Worm (Caenorhabditis elegans) whole organism, L1 larva: Measurements from ENCODE around the gene htp-1.

Source experiments
- C04F5.9 ChIP-seq: sonication (generic microtip); optimal IDR thresholded peaks from 2 replicates; lab custom pipeline; 2016; ENCODE audit warnings: missing genetic modification characterization, missing compliant biosample characterization
- Y116A8C.19 ChIP-seq: sonication (generic microtip); optimal IDR thresholded peaks from 2 replicates; lab custom pipeline; 2016; ENCODE audit warnings: missing compliant biosample characterization, missing genetic modification characterization, borderline replicate concordance
- aha-1 ChIP-seq: fragments of 150-350 bp; optimal IDR thresholded peaks from 2 replicates; lab custom pipeline; 2014; ENCODE audit warnings: missing biosample characterization, missing genetic modification characterization
- alr-1 ChIP-seq: fragments of 200-800 bp; sonication (Bioruptor generic); optimal IDR thresholded peaks from 2 replicates; lab custom pipeline; 2018; ENCODE audit warnings: borderline replicate concordance, mild to moderate bottlenecking, missing genetic modification characterization, missing compliant biosample characterization
- aly-2 ChIP-seq: fragments of 150-350 bp; optimal IDR thresholded peaks from 2 replicates; lab custom pipeline; 2014; ENCODE audit warnings: missing biosample characterization, missing genetic modification characterization
- ama-1 ChIP-seq: fragments of 150-350 bp; optimal IDR thresholded peaks from 2 replicates; lab custom pipeline; 2014
- ceh-63 ChIP-seq: fragments of 200-800 bp; sonication (Bioruptor generic); optimal IDR thresholded peaks from 2 replicates; lab custom pipeline; 2018; ENCODE audit warnings: mild to moderate bottlenecking, missing genetic modification characterization, missing compliant biosample characterization
- ces-1 ChIP-seq: fragments of 150-350 bp; optimal IDR thresholded peaks from 2 replicates; lab custom pipeline; 2014; ENCODE audit warnings: missing biosample characterization, missing genetic modification reagents, missing genetic modification characterization
- dpl-1 ChIP-seq, 3 experiments: fragments of 150-350 bp in 2 of 3; sonication (generic microtip) in 1 of 3; optimal IDR thresholded peaks; 2 replicates each; lab custom pipeline; 2014 to 2017; ENCODE audit warnings: missing biosample characterization in 3 of 3, missing genetic modification characterization in 3 of 3, missing genetic modification reagents in 3 of 3
- dsc-1 ChIP-seq: sonication (generic microtip); optimal IDR thresholded peaks from 2 replicates; lab custom pipeline; 2016; ENCODE audit warnings: mild to moderate bottlenecking, missing genetic modification characterization, missing compliant biosample characterization
- efl-1 ChIP-seq, 4 experiments: fragments of 150-350 bp; optimal IDR thresholded peaks in 3 of 4; peaks in 1 of 4; 1 replicate in 1 of 4; 2 replicates in 3 of 4; lab custom pipeline; 2014; ENCODE audit warnings: missing biosample characterization in 2 of 4, missing genetic modification characterization in 2 of 4, missing genetic modification reagents in 2 of 4
- efl-3 ChIP-seq: fragments of 200-800 bp; sonication (Bioruptor generic); optimal IDR thresholded peaks from 2 replicates; lab custom pipeline; 2018; ENCODE audit warnings: mild to moderate bottlenecking, missing genetic modification characterization, missing compliant biosample characterization
- egl-27 ChIP-seq, 2 experiments: fragments of 150-350 bp in 1 of 2; sonication (generic microtip); optimal IDR thresholded peaks; 3 replicates each; lab custom pipeline; 2017 to 2018; ENCODE audit warnings: missing biosample characterization in 2 of 2, missing genetic modification characterization in 2 of 2, missing genetic modification reagents in 2 of 2
- elt-2 ChIP-seq: sonication (generic microtip); optimal IDR thresholded peaks from 2 replicates; lab custom pipeline; 2016; ENCODE audit warnings: missing genetic modification characterization, mild to moderate bottlenecking, inconsistent platforms, missing compliant biosample characterization, missing genetic modification reagents
- fkh-10 ChIP-seq: sonication (generic microtip); optimal IDR thresholded peaks from 2 replicates; lab custom pipeline; 2017; ENCODE audit warnings: missing biosample characterization, missing genetic modification reagents, missing genetic modification characterization
- fkh-4 ChIP-seq: sonication (generic microtip); optimal IDR thresholded peaks from 2 replicates; lab custom pipeline; 2016; ENCODE audit warnings: missing compliant biosample characterization, missing genetic modification characterization, borderline replicate concordance
- fkh-8 ChIP-seq: sonication (generic microtip); optimal IDR thresholded peaks from 2 replicates; lab custom pipeline; 2016; ENCODE audit warnings: mild to moderate bottlenecking, missing genetic modification characterization, missing compliant biosample characterization
- hlh-17 ChIP-seq: fragments of 200-800 bp; sonication (Bioruptor generic); optimal IDR thresholded peaks from 2 replicates; lab custom pipeline; 2018; ENCODE audit warnings: missing genetic modification characterization, mild to moderate bottlenecking, missing compliant biosample characterization, moderate library complexity, borderline replicate concordance
- hlh-4 ChIP-seq: sonication (generic microtip); optimal IDR thresholded peaks from 2 replicates; lab custom pipeline; 2016; ENCODE audit warnings: mild to moderate bottlenecking, missing genetic modification characterization, missing compliant biosample characterization
- irx-1 ChIP-seq: sonication (generic microtip); optimal IDR thresholded peaks from 2 replicates; lab custom pipeline; 2016; ENCODE audit warnings: missing genetic modification characterization, missing compliant biosample characterization
- jun-1 ChIP-seq: fragments of 150-350 bp; optimal IDR thresholded peaks from 2 replicates; lab custom pipeline; 2014; ENCODE audit warnings: missing biosample characterization, missing genetic modification reagents, missing genetic modification characterization
- lin-35 ChIP-seq, 2 experiments: fragments of 150-350 bp; optimal IDR thresholded peaks; 2 replicates each; lab custom pipeline; 2014; ENCODE audit warnings: missing biosample characterization in 2 of 2, missing genetic modification characterization in 2 of 2, missing genetic modification reagents in 2 of 2
- lir-3 ChIP-seq: sonication (generic microtip); optimal IDR thresholded peaks from 2 replicates; lab custom pipeline; 2016; ENCODE audit warnings: mild to moderate bottlenecking, missing genetic modification characterization, moderate library complexity, missing compliant biosample characterization; ENCODE audit not compliant: poor library complexity
- lsy-2 ChIP-seq, 2 experiments: fragments of 150-350 bp; optimal IDR thresholded peaks; 2 replicates each; lab custom pipeline; 2014; ENCODE audit warnings: missing biosample characterization in 2 of 2, missing genetic modification characterization in 2 of 2
- mab-9 ChIP-seq: fragments of 200-800 bp; sonication (Bioruptor generic); IDR thresholded peaks from 2 replicates; pipeline ENCODE4 v1.3.6; 2022; ENCODE audit warnings: missing genetic modification reagents, missing genetic modification characterization, missing compliant biosample characterization
- nhr-19 ChIP-seq: fragments of 200-800 bp; sonication (Bioruptor generic); conservative IDR thresholded peaks from 2 replicates; pipeline ENCODE4 v1.3.6; 2022; ENCODE audit warnings: missing genetic modification characterization, missing compliant biosample characterization
- nhr-20 ChIP-seq: sonication (generic microtip); optimal IDR thresholded peaks from 2 replicates; lab custom pipeline; 2016; ENCODE audit warnings: mild to moderate bottlenecking, missing genetic modification characterization, missing compliant biosample characterization
- nhr-237 ChIP-seq: fragments of 150-350 bp; optimal IDR thresholded peaks from 2 replicates; lab custom pipeline; 2014; ENCODE audit warnings: missing biosample characterization, missing genetic modification characterization
- nhr-28 ChIP-seq: fragments of 150-350 bp; optimal IDR thresholded peaks from 2 replicates; lab custom pipeline; 2014; ENCODE audit warnings: missing biosample characterization, missing genetic modification characterization
- nhr-90 ChIP-seq: sonication (generic microtip); optimal IDR thresholded peaks from 2 replicates; lab custom pipeline; 2016; ENCODE audit warnings: mild to moderate bottlenecking, missing genetic modification characterization, missing compliant biosample characterization; ENCODE audit not compliant: poor library complexity
- pax-3 ChIP-seq: fragments of 200-800 bp; sonication (Bioruptor generic); optimal IDR thresholded peaks from 2 replicates; lab custom pipeline; 2018; ENCODE audit warnings: mild to moderate bottlenecking, missing genetic modification characterization, moderate library complexity, missing compliant biosample characterization
- pqm-1 ChIP-seq: sonication (generic microtip); optimal IDR thresholded peaks from 3 replicates; lab custom pipeline; 2017; ENCODE audit warnings: missing biosample characterization, missing genetic modification characterization
- rnt-1 ChIP-seq: sonication (generic microtip); optimal IDR thresholded peaks from 2 replicates; lab custom pipeline; 2016; ENCODE audit warnings: mild to moderate bottlenecking, missing genetic modification characterization, moderate library complexity, missing compliant biosample characterization
- snu-23 ChIP-seq: sonication (generic microtip); optimal IDR thresholded peaks from 2 replicates; lab custom pipeline; 2016; ENCODE audit warnings: missing genetic modification characterization, missing compliant biosample characterization
- sptf-1 ChIP-seq: fragments of 150-350 bp; optimal IDR thresholded peaks from 2 replicates; lab custom pipeline; 2014; ENCODE audit warnings: missing biosample characterization, missing genetic modification characterization
- sup-37 ChIP-seq: fragments of 200-800 bp; sonication (Bioruptor generic); optimal IDR thresholded peaks from 2 replicates; lab custom pipeline; 2018; ENCODE audit warnings: mild to moderate bottlenecking, missing genetic modification characterization, missing compliant biosample characterization
- swsn-7 ChIP-seq: sonication (generic microtip); optimal IDR thresholded peaks from 2 replicates; lab custom pipeline; 2016; ENCODE audit warnings: missing genetic modification characterization, missing compliant biosample characterization
- tbx-2 ChIP-seq: sonication (generic microtip); optimal IDR thresholded peaks from 2 replicates; lab custom pipeline; 2016; ENCODE audit warnings: missing genetic modification characterization, missing compliant biosample characterization
- tlp-1 ChIP-seq: fragments of 150-350 bp; optimal IDR thresholded peaks from 2 replicates; lab custom pipeline; 2014; ENCODE audit warnings: missing biosample characterization, missing genetic modification characterization
- unc-130 ChIP-seq: fragments of 150-350 bp; optimal IDR thresholded peaks from 2 replicates; lab custom pipeline; 2017; ENCODE audit warnings: missing biosample characterization, missing genetic modification characterization, inconsistent platforms
- unc-30 ChIP-seq: sonication (generic microtip); optimal IDR thresholded peaks from 2 replicates; lab custom pipeline; 2017; ENCODE audit warnings: missing biosample characterization, missing genetic modification characterization
- unc-62 ChIP-seq: fragments of 150-350 bp; optimal IDR thresholded peaks from 2 replicates; lab custom pipeline; 2014; ENCODE audit warnings: missing biosample characterization, missing genetic modification reagents, missing genetic modification characterization
- vab-15 ChIP-seq: sonication (generic microtip); optimal IDR thresholded peaks from 2 replicates; lab custom pipeline; 2017; ENCODE audit warnings: missing genotype, mild to moderate bottlenecking, missing genetic modification characterization, missing compliant biosample characterization
- zag-1 ChIP-seq: fragments of 150-350 bp; optimal IDR thresholded peaks from 2 replicates; lab custom pipeline; 2014; ENCODE audit warnings: missing biosample characterization, missing genetic modification characterization
- zip-4 ChIP-seq: fragments of 200-800 bp; sonication (Bioruptor generic); optimal IDR thresholded peaks from 2 replicates; lab custom pipeline; 2018; ENCODE audit warnings: mild to moderate bottlenecking, missing genetic modification characterization, moderate library complexity, missing compliant biosample characterization
- ztf-11 ChIP-seq, 2 experiments: sonication (generic microtip); optimal IDR thresholded peaks; 2 replicates each; lab custom pipeline; 2016 to 2017; ENCODE audit warnings: missing genetic modification characterization in 2 of 2, missing biosample characterization in 1 of 2, missing compliant biosample characterization in 1 of 2
- ztf-4 ChIP-seq: fragments of 150-350 bp; optimal IDR thresholded peaks from 2 replicates; lab custom pipeline; 2014; ENCODE audit warnings: missing biosample characterization, missing genetic modification characterization

The htp-1 gene

DNA sequence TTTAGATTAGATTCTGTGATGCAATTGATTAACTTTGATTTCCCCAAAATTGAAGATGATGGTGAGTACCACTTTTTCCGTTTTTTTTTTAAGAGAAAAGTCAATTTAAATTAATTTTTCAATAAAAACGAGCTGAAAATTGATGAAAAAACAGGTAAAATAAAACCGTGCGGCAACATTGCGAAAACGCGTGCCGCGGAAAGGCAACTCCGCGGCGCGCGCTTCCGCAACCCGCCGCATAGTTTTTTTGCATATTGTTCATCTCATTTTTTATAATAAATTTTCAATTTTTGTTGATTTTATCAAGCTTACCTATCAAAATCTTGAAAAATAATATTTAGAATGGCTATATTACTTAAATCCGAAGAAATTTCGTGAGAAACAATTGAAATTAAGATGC, 20.4 kb downstream of the htp-1 start:
- TF ChIP-seq aly-2 (tag; lab: Kevin White, UChicago) (no peak), aha-1 (no peak), ces-1 (no peak), hlh-17 (GFP tag; lab: Kevin White, UChicago) (no peak), tbx-2 (no peak), unc-30 (tag; lab: Kevin White, UChicago) (no peak), vab-15 (tag; lab: Kevin White, UChicago) (no peak), C04F5.9 (tag; lab: Kevin White, UChicago) (no peak), egl-27 (tag; optimal IDR thresholded peaks at IDR 0.05; lab: Kevin White, UChicago) (no peak), alr-1 (tag; lab: Kevin White, UChicago) (no peak), snu-23 (GFP tag; lab: Kevin White, UChicago) (no peak), rnt-1 (tag; lab: Kevin White, UChicago) (no peak), ztf-4 (no peak), efl-1 (optimal IDR thresholded peaks at IDR 0.05; lab: Kevin White, UChicago) (no peak), efl-1 (GFP tag; optimal IDR thresholded peaks at IDR 0.05 in 1 of 2; lab: Kevin White, UChicago) (no peak), Y116A8C.19 (tag; lab: Kevin White, UChicago) (no peak), zag-1 (tag; lab: Kevin White, UChicago) (no peak)

DNA sequence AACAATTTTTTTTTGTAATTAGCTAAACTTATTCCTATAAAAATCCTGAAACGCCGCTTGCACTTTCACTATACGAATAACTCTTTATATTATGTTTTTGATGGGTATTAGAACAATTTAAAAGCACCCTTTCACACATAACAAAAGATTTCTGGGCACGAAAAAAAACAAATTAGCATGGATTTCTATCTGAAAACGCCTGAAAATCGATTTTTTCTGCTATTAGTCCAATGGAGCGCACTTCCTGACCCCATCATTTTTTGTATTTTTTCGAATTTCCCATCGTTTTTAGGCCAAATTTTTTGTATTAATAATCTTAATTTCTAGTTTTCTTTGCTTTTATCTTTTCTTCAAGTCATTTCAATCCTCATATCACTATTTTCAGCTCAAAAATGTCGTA, 21.9 kb downstream of the htp-1 start, which contains the start of gene F41H10.3:
Gene F41H10.3 (plus strand): TSS at position 388 of the 400 bp plus-strand sequence.
- TF ChIP-seq ceh-63 (no peak), irx-1 (tag; lab: Kevin White, UChicago) (peak; percentile 2), sptf-1 (tag; lab: Kevin White, UChicago) (no peak), fkh-8 (no peak), pax-3 (tag; lab: Kevin White, UChicago) (no peak), efl-1 (optimal IDR thresholded peaks at IDR 0.05; lab: Kevin White, UChicago) (peak in 1 of 2 experiments; percentile 6), efl-1 (GFP tag; optimal IDR thresholded peaks at IDR 0.05 in 1 of 2; lab: Kevin White, UChicago) (peak; percentile 4 to 59)

DNA sequence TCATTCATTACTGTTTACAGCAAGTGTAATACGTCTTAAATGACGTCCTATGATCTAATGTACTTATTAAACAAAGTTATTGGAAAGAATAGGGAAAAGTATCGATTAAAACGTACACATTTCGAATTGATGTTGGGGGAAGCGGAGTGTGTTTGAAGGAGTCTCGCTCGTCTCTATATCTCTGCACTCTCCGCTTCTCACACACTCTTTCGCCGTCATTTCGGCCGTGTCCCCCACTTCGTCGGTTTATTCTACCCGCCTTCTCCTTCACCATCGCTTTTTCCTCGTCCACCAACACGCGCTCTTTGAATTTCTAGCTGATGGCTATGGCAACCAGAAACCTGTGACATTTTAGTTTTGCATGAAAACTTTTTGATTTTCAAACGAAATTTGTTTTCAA, 22.5 kb downstream of the htp-1 start:
- no peak for TF ChIP-seq tlp-1 (tag; lab: Kevin White, UChicago)
- TF ChIP-seq lin-35 (GFP tag; optimal IDR thresholded peaks at IDR 0.05; lab: Kevin White, UChicago) = peak; percentile 37 to 43
- TF ChIP-seq aha-1 = no peak
- peak; percentile 15; the same call in 1 of the 2 replicates for TF ChIP-seq nhr-19 (GFP tag; lab: Robert Waterston, UW)
- TF ChIP-seq ama-1 = no peak
- TF ChIP-seq dsc-1 (tag; lab: Kevin White, UChicago) = peak; percentile 13
- TF ChIP-seq efl-3 (GFP tag; lab: Kevin White, UChicago) = no peak
- no peak for TF ChIP-seq nhr-237 (tag; lab: Kevin White, UChicago)
- no peak for TF ChIP-seq unc-30 (tag; lab: Kevin White, UChicago)
- TF ChIP-seq nhr-90 (tag; lab: Kevin White, UChicago) = no peak
- TF ChIP-seq nhr-20 (tag; lab: Kevin White, UChicago) = peak; percentile 27
- TF ChIP-seq swsn-7 = peak; percentile 55
- TF ChIP-seq irx-1 (tag; lab: Kevin White, UChicago) = no peak
- peak; percentile 26 for TF ChIP-seq lir-3 (tag; lab: Kevin White, UChicago)
- no peak for TF ChIP-seq pqm-1 (tag; lab: Kevin White, UChicago)
- TF ChIP-seq fkh-8 = peak; percentile 43
- TF ChIP-seq ztf-4 = peak; percentile 13
- TF ChIP-seq tbx-2 = peak; percentile 9
- peak in 2 of 3 experiments; percentile 7 to 11 for TF ChIP-seq dpl-1 (GFP tag; optimal IDR thresholded peaks at IDR 0.05; lab: Kevin White, UChicago)
- no peak for TF ChIP-seq elt-2
- no peak for TF ChIP-seq zip-4 (GFP tag; lab: Kevin White, UChicago)
- no peak for TF ChIP-seq unc-130
- TF ChIP-seq lsy-2 (tag; optimal IDR thresholded peaks at IDR 0.05; lab: Kevin White, UChicago) = peak; percentile 38 to 45
- TF ChIP-seq fkh-10 (GFP tag; lab: Kevin White, UChicago) = no peak
- no peak for TF ChIP-seq fkh-4
- TF ChIP-seq unc-62 = no peak
- TF ChIP-seq sup-37 = no peak
- no peak for TF ChIP-seq nhr-28 (tag; lab: Kevin White, UChicago)
- no peak for TF ChIP-seq mab-9 (GFP tag; lab: Robert Waterston, UW)
- no peak for TF ChIP-seq ceh-63
- TF ChIP-seq rnt-1 (tag; lab: Kevin White, UChicago) = peak; percentile 42
- no peak for TF ChIP-seq hlh-4
- no peak for TF ChIP-seq egl-27 (tag; optimal IDR thresholded peaks at IDR 0.05; lab: Kevin White, UChicago)
- no peak for TF ChIP-seq jun-1
- TF ChIP-seq ztf-11 (tag; optimal IDR thresholded peaks at IDR 0.05; lab: Kevin White, UChicago) = no peak
